Fruit fly (Drosophila melanogaster): ENCODE measurements around the gene CG12985.

The CG12985 gene

DNA sequence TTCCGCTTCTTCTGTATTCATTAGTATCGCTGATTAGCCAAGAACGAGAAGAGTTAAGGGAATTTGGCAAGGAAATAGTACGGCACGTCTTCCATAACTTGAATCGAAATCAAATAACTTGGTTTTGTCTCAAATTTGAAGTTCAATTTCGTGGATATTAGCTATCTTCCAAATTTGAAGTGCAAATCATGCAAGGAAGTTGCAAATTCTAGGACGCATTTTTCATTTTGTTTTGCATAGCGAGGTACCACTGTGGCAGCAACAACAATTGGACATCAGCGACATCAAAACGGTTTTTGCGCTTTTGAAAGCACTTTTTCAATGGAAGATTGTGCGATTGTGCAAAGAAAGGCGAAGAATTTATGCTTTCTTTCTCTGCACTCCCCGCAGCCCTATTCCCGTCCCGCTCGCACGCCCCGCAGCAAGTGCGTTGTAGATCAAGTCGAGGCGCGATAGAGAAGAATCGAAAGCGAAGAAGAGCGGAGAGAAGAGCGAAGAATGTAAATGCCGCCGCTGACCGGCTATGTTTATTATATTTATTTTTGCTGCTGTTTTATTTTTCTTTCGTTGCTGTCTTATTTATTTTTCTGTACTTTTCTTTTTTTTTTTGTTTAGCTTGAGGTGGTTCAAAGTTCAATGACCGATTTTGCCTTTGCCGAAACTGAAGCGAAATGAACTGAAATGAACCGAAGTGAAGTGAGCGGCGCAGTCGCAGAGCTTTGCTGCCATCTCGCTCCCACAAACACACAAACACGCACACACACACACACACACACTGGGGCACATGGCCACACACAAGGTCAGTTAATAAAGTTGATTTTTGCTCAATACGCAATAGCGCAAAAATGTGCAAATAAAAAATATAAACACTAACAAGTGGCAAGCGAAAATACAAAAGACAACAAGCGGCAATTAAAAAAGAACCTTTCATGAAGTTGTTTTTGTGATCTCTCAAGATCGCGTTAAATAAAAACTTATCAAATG lies 2.1 kb upstream of the CG12985 start (continued):
- no peak for TF ChIP-seq wek (GFP tag; optimal IDR thresholded peaks at IDR 0.05)
- peak; percentile 44 for TF ChIP-seq CG3847 (GFP tag; IDR thresholded peaks at IDR 0.05)
- TF ChIP-seq CG10654 (GFP tag; optimal IDR thresholded peaks at IDR 0.05) = peak; percentile 24
- TF ChIP-seq CG1647 (GFP tag; optimal IDR thresholded peaks at IDR 0.05) = peak; percentile 47
- TF ChIP-seq CG2129 (GFP tag; IDR thresholded peaks at IDR 0.05; ENCODE audit: partially characterized antibody) = no peak
- peak; percentile 73 for TF ChIP-seq CG14441 (GFP tag; IDR thresholded peaks at IDR 0.05)
- no peak for TF ChIP-seq h (optimal IDR thresholded peaks at IDR 0.05)
- 0 out of 2 replicates have a peak, but pooled peaks have one; percentile 20 for TF ChIP-seq CG14014 (GFP tag; IDR thresholded peaks at IDR 0.05)
- TF ChIP-seq Sox102F (GFP tag; optimal IDR thresholded peaks at IDR 0.05) = peak; percentile 68
- peak; percentile 64 for TF ChIP-seq CG9817 (tag; optimal IDR thresholded peaks at IDR 0.05)
- TF ChIP-seq nmo (GFP tag; optimal IDR thresholded peaks at IDR 0.05) = peak; percentile 16
- peak; percentile 52 for TF ChIP-seq CG9215 (GFP tag; IDR thresholded peaks at IDR 0.05)
- TF ChIP-seq H2.0 (GFP tag; IDR thresholded peaks at IDR 0.05) = 0 out of 2 replicates have a peak, but pooled peaks have one; percentile 34
- no peak for TF ChIP-seq CG6683 (GFP tag; optimal IDR thresholded peaks at IDR 0.05)
- TF ChIP-seq Meics (GFP tag; optimal IDR thresholded peaks at IDR 0.05) = peak; percentile 61
- TF ChIP-seq phol (tag; optimal IDR thresholded peaks at IDR 0.05) = peak; percentile 51
- no peak for TF ChIP-seq prd (optimal IDR thresholded peaks at IDR 0.05)
- TF ChIP-seq prd (GFP tag; IDR thresholded peaks at IDR 0.05) = peak; percentile 47; the same call in 1 of the 3 replicates
- TF ChIP-seq Fer3 (tag; optimal IDR thresholded peaks at IDR 0.05) = peak; percentile 60
- no peak for TF ChIP-seq gsb (GFP tag; IDR thresholded peaks at IDR 0.05)
- TF ChIP-seq ash1 (GFP tag; optimal IDR thresholded peaks at IDR 0.05) = no peak
- no peak for TF ChIP-seq CG6654 (GFP tag; optimal IDR thresholded peaks at IDR 0.05)
- TF ChIP-seq gem (tag; optimal IDR thresholded peaks at IDR 0.05) = peak; percentile 66
- no peak for TF ChIP-seq org-1 (GFP tag; optimal IDR thresholded peaks at IDR 0.05)
- no peak for TF ChIP-seq Dfd (GFP tag; optimal IDR thresholded peaks at IDR 0.05)
- TF ChIP-seq CG2889 (GFP tag; IDR thresholded peaks at IDR 0.05) = 0 out of 3 replicates have a peak, but pooled peaks have one; percentile 27
- no peak for TF ChIP-seq NC2β (GFP tag; optimal IDR thresholded peaks at IDR 0.05)
- no peak for TF ChIP-seq Lhr (GFP tag; optimal IDR thresholded peaks at IDR 0.05)
- TF ChIP-seq CG32772 (GFP tag; IDR thresholded peaks at IDR 0.05) = peak; percentile 32; the same call in 1 of the 2 replicates
- TF ChIP-seq lmd (GFP tag; IDR thresholded peaks at IDR 0.05) = peak; percentile 71
- peak; percentile 21 for TF ChIP-seq CG8924 (tag; optimal IDR thresholded peaks at IDR 0.05)
- peak; percentile 44 for TF ChIP-seq Myb (GFP tag; optimal IDR thresholded peaks at IDR 0.05)
- TF ChIP-seq br (optimal IDR thresholded peaks at IDR 0.05) = no peak
- TF ChIP-seq ind (GFP tag; optimal IDR thresholded peaks at IDR 0.05) = peak; percentile 80
- no peak for TF ChIP-seq Lpt (GFP tag; optimal IDR thresholded peaks at IDR 0.05)
- TF ChIP-seq CG7928 (GFP tag; optimal IDR thresholded peaks at IDR 0.05) = peak; percentile 25
- peak; percentile 17; the same call in 1 of the 3 replicates for TF ChIP-seq Optix (GFP tag; IDR thresholded peaks at IDR 0.05)
- TF ChIP-seq twi (tag; optimal IDR thresholded peaks at IDR 0.05) = no peak
- TF ChIP-seq Fer1 (GFP tag; optimal IDR thresholded peaks at IDR 0.05) = peak; percentile 33
- TF ChIP-seq az2 (GFP tag; optimal IDR thresholded peaks at IDR 0.05) = peak; percentile 26
- TF ChIP-seq ftz-f1 (GFP tag; optimal IDR thresholded peaks at IDR 0.05) = peak; percentile 1
- no peak for TF ChIP-seq CG34376 (GFP tag; optimal IDR thresholded peaks at IDR 0.05)
- TF ChIP-seq toy (GFP tag; IDR thresholded peaks at IDR 0.05) = no peak
- TF ChIP-seq ranshi (GFP tag; IDR thresholded peaks at IDR 0.05) = peak; percentile 65; the same call in 1 of the 2 replicates
- TF ChIP-seq vvl (GFP tag; IDR thresholded peaks at IDR 0.05) = peak; percentile 66; the same call in 1 of the 2 replicates
- TF ChIP-seq maf-S (GFP tag; optimal IDR thresholded peaks at IDR 0.05) = peak; percentile 36
- 0 out of 2 replicates have a peak, but pooled peaks have one; percentile 38 for TF ChIP-seq ham (GFP tag; IDR thresholded peaks at IDR 0.05)
- TF ChIP-seq ci (GFP tag; IDR thresholded peaks at IDR 0.05) = no peak
- no peak for TF ChIP-seq CG10462 (GFP tag; optimal IDR thresholded peaks at IDR 0.05)
- peak; percentile 63 for TF ChIP-seq Usf (GFP tag; optimal IDR thresholded peaks at IDR 0.05)

Data from whole organism, embryonic.